Worm (Caenorhabditis elegans): ENCODE results near the gene T04F3.4.

Gene T04F3.4

DNA sequence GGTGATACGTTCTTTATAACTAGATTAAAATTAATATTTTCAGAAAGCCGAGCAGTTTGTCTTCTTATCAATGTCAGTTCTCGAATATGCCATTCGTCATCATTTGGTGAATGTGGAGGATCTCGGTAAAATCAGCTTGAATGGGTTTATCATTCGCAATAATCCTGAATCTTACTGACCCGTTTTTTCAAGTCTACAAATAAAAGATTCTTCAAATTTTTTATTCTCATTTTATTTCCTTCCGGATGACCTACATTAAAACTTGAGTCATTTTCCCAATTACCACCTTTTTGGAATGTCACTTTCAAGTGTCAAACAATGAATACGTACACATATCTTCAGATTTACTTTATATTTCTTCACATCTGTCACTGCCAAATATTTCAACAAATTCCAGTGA lies 2.5 kb downstream of the T04F3.4 start, which contains the start of gene T04F3.5:
TSS of gene T04F3.5 (plus strand) at position 301 of the 400 bp plus-strand sequence.
- no peak for TF ChIP-seq dpl-1 (GFP tag; optimal IDR thresholded peaks at IDR 0.05)
- TF ChIP-seq zag-1 (tag; optimal IDR thresholded peaks at IDR 0.05) = no peak
- TF ChIP-seq mab-9 (GFP tag; IDR thresholded peaks at IDR 0.05) = no peak
- TF ChIP-seq aha-1 (tag; optimal IDR thresholded peaks at IDR 0.05) = no peak
- TF ChIP-seq nhr-76 (tag; optimal IDR thresholded peaks at IDR 0.05) = no peak
- no peak for TF ChIP-seq ceh-63 (GFP tag; optimal IDR thresholded peaks at IDR 0.05)
- TF ChIP-seq nhr-77 (tag; optimal IDR thresholded peaks at IDR 0.05) = no peak

DNA sequence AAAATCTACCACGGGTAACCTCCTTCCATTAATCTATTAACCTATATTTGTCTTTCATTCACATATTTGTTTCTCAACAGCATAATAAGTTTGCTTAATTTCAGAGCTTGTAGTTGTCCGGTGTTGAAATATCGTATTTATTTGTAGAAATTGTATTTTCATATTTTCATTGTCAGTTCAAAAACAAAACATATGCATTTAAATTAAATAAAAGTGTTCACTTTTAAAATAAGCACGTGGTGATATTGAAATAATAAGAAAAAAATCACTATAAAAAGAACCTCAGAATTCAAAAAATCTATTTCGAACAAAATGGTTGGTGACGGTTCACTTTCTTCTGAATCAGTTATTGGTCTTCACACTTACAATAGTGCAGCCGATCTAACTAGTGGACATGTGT lies 4.2 kb downstream of the T04F3.4 start, which contains the start of gene T04F3.3:
TSS of gene T04F3.3 (plus strand) at position 301 of the 400 bp plus-strand sequence.
- TF ChIP-seq ceh-88 (GFP tag; IDR thresholded peaks at IDR 0.05) (no peak), unc-30 (tag; optimal IDR thresholded peaks at IDR 0.05) (no peak), ets-5 (GFP tag; IDR thresholded peaks at IDR 0.05) (no peak), zag-1 (tag; optimal IDR thresholded peaks at IDR 0.05) (no peak), C04F5.9 (tag; optimal IDR thresholded peaks at IDR 0.05) (no peak), dsc-1 (tag; optimal IDR thresholded peaks at IDR 0.05) (no peak), nhr-90 (tag; optimal IDR thresholded peaks at IDR 0.05; ENCODE audit: poor library complexity) (no peak), nhr-76 (tag; optimal IDR thresholded peaks at IDR 0.05) (no peak), fos-1 (tag; optimal IDR thresholded peaks at IDR 0.05) (no peak), efl-1 (optimal IDR thresholded peaks at IDR 0.05) (no peak), efl-1 (GFP tag; optimal IDR thresholded peaks at IDR 0.05 in 1 of 2) (no peak), fkh-8 (tag; optimal IDR thresholded peaks at IDR 0.05) (no peak), pag-3 (tag; optimal IDR thresholded peaks at IDR 0.05; ENCODE audit: borderline replicate concordance, insufficient read depth) (no peak), egl-13 (tag; optimal IDR thresholded peaks at IDR 0.05) (no peak), mab-9 (GFP tag; IDR thresholded peaks at IDR 0.05) (no peak), hpl-2 (GFP tag; optimal IDR thresholded peaks at IDR 0.05) (no peak), nhr-237 (tag; optimal IDR thresholded peaks at IDR 0.05) (no peak), unc-62 (GFP tag; optimal IDR thresholded peaks at IDR 0.05) (no peak), pax-3 (tag; optimal IDR thresholded peaks at IDR 0.05) (no peak), nhr-28 (tag; optimal IDR thresholded peaks at IDR 0.05) (no peak), lin-39 (tag; optimal IDR thresholded peaks at IDR 0.05) (no peak)

DNA sequence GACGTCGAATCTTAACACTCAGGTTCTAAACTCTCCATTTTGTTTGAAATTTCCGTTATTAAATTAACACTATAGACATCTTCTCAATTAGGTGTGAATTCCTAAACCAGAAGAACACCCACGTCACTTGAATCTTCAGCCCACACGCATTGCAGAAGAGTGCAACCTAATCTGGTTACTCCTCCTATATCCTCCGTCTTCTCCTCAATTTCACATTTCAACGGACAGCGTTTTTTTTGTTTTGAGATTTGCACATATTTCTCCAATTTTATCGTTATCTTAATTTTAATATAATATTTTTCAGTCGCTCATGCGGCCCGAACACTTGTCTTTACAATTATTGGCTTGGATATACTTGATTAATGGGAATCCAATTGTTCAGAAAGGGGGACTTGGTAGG lies 5.5 kb downstream of the T04F3.4 start, which contains the start of gene smoc-1:
TSS of gene smoc-1 (plus strand) at position 301 of the 400 bp plus-strand sequence.
- TF ChIP-seq sox-4 (tag; optimal IDR thresholded peaks at IDR 0.05) (no peak), lir-3 (tag; optimal IDR thresholded peaks at IDR 0.05; ENCODE audit: poor library complexity) (no peak), lin-39 (tag; optimal IDR thresholded peaks at IDR 0.05) (no peak), isw-1 (GFP tag; IDR thresholded peaks at IDR 0.05) (no peak), nhr-12 (tag; optimal IDR thresholded peaks at IDR 0.05) (no peak), elt-3 (tag; optimal IDR thresholded peaks at IDR 0.05) (no peak), unc-98 (GFP tag; IDR thresholded peaks at IDR 0.05) (no peak), ces-1 (GFP tag; optimal IDR thresholded peaks at IDR 0.05) (no peak), lsy-2 (tag; optimal IDR thresholded peaks at IDR 0.05) (no peak), unc-130 (tag; optimal IDR thresholded peaks at IDR 0.05) (no peak), fos-1 (tag; optimal IDR thresholded peaks at IDR 0.05) (no peak), vab-15 (tag; optimal IDR thresholded peaks at IDR 0.05) (no peak), mep-1 (tag; optimal IDR thresholded peaks at IDR 0.05) (no peak), unc-86 (tag; optimal IDR thresholded peaks at IDR 0.05) (no peak), alr-1 (tag; optimal IDR thresholded peaks at IDR 0.05; ENCODE audit: borderline replicate concordance) (no peak), nhr-76 (tag; optimal IDR thresholded peaks at IDR 0.05) (no peak), efl-3 (GFP tag; optimal IDR thresholded peaks at IDR 0.05) (no peak), xbp-1 (tag; optimal IDR thresholded peaks at IDR 0.05) (no peak), lin-14 (GFP tag; optimal IDR thresholded peaks at IDR 0.05) (no peak)
